Worm (Caenorhabditis elegans): ENCODE data around the gene C02B4.3.

C02B4.3 gene

ce11 chrX:12665799-12666198 is 6.2 kb upstream of the C02B4.3 start:
- TF ChIP-seq pag-3 (tag; optimal IDR thresholded peaks at IDR 0.05; ENCODE audit: borderline replicate concordance, insufficient read depth) (no peak), lin-13 (GFP tag; optimal IDR thresholded peaks at IDR 0.05) (no peak), skn-1 (tag; optimal IDR thresholded peaks at IDR 0.05) (no peak), Y116A8C.19 (tag; optimal IDR thresholded peaks at IDR 0.05; ENCODE audit: borderline replicate concordance) (no peak), pqm-1 (tag; optimal IDR thresholded peaks at IDR 0.05) (no peak), hpl-2 (GFP tag; optimal IDR thresholded peaks at IDR 0.05) (no peak), tbx-2 (tag; optimal IDR thresholded peaks at IDR 0.05) (no peak), unc-62 (GFP tag; optimal IDR thresholded peaks at IDR 0.05) (no peak), nhr-85 (tag) (no peak), ceh-8 (GFP tag; optimal IDR thresholded peaks at IDR 0.05) (no peak), pax-3 (tag; optimal IDR thresholded peaks at IDR 0.05) (no peak), unc-98 (GFP tag; IDR thresholded peaks at IDR 0.05) (no peak)

- TF ChIP-seq hlh-17 (GFP tag; optimal IDR thresholded peaks at IDR 0.05; ENCODE audit: borderline replicate concordance), result no peak
- TF ChIP-seq fkh-10 (GFP tag; optimal IDR thresholded peaks at IDR 0.05), result peak; percentile 53
- no peak for TF ChIP-seq nhr-76 (tag; optimal IDR thresholded peaks at IDR 0.05)
- TF ChIP-seq hlh-4 (tag; optimal IDR thresholded peaks at IDR 0.05), result no peak
- no peak for TF ChIP-seq sptf-1 (tag; optimal IDR thresholded peaks at IDR 0.05)
- no peak for TF ChIP-seq nhr-12 (tag; optimal IDR thresholded peaks at IDR 0.05)
- no peak for TF ChIP-seq unc-62 (GFP tag; optimal IDR thresholded peaks at IDR 0.05)
- TF ChIP-seq egl-13 (tag; optimal IDR thresholded peaks at IDR 0.05), result peak; percentile 66
- TF ChIP-seq fkh-4 (tag; optimal IDR thresholded peaks at IDR 0.05; ENCODE audit: borderline replicate concordance), result no peak
- peak; percentile 28 to 69 for TF ChIP-seq lsy-2 (tag; optimal IDR thresholded peaks at IDR 0.05)
- TF ChIP-seq ama-1 (optimal IDR thresholded peaks at IDR 0.05), result peak; percentile 68
- TF ChIP-seq mef-2 (tag; optimal IDR thresholded peaks at IDR 0.05), result peak; percentile 27
- TF ChIP-seq ztf-4 (tag; optimal IDR thresholded peaks at IDR 0.05), result peak; percentile 71
- TF ChIP-seq mdl-1 (tag; optimal IDR thresholded peaks at IDR 0.05), result peak in 1 of 2 experiments; percentile 82
- peak; percentile 68 for TF ChIP-seq aly-2 (tag; optimal IDR thresholded peaks at IDR 0.05)
- TF ChIP-seq swsn-7 (tag; optimal IDR thresholded peaks at IDR 0.05), result peak; percentile 79
- peak; percentile 67 for TF ChIP-seq tbx-2 (tag; optimal IDR thresholded peaks at IDR 0.05)
- no peak for TF ChIP-seq ets-5 (GFP tag; IDR thresholded peaks at IDR 0.05)
- no peak for TF ChIP-seq elt-2 (tag; optimal IDR thresholded peaks at IDR 0.05)
- TF ChIP-seq efl-3 (GFP tag; optimal IDR thresholded peaks at IDR 0.05), result no peak
- TF ChIP-seq mep-1 (tag; optimal IDR thresholded peaks at IDR 0.05), result peak; percentile 63
- TF ChIP-seq blmp-1 (tag; optimal IDR thresholded peaks at IDR 0.05), result peak; percentile 44
- peak in 2 of 6 experiments; percentile 20 to 31 for TF ChIP-seq elt-3 (tag; optimal IDR thresholded peaks at IDR 0.05)
- no peak for TF ChIP-seq ceh-88 (GFP tag; IDR thresholded peaks at IDR 0.05)
- TF ChIP-seq lin-14 (GFP tag; optimal IDR thresholded peaks at IDR 0.05), result peak; percentile 68
- peak; percentile 54 for TF ChIP-seq unc-86 (tag; optimal IDR thresholded peaks at IDR 0.05)
- TF ChIP-seq tlp-1 (tag; optimal IDR thresholded peaks at IDR 0.05), result no peak
- no peak for TF ChIP-seq nhr-28 (tag; optimal IDR thresholded peaks at IDR 0.05)
- TF ChIP-seq nhr-90 (tag; optimal IDR thresholded peaks at IDR 0.05; ENCODE audit: poor library complexity), result peak; percentile 53
- peak; percentile 15 for TF ChIP-seq unc-130 (tag; optimal IDR thresholded peaks at IDR 0.05)
- TF ChIP-seq pag-3 (tag; optimal IDR thresholded peaks at IDR 0.05; ENCODE audit: borderline replicate concordance, insufficient read depth), result no peak
- TF ChIP-seq ceh-8 (GFP tag; optimal IDR thresholded peaks at IDR 0.05), result peak; percentile 31
- no peak for TF ChIP-seq ces-1 (GFP tag; optimal IDR thresholded peaks at IDR 0.05)
- TF ChIP-seq C16A3.4 (tag; optimal IDR thresholded peaks at IDR 0.05), result peak; percentile 51
- TF ChIP-seq C04F5.9 (tag; optimal IDR thresholded peaks at IDR 0.05), result no peak
- peak; percentile 7 for TF ChIP-seq snpc-4 (tag; optimal IDR thresholded peaks at IDR 0.05)
- TF ChIP-seq C34B4.2 (tag; optimal IDR thresholded peaks at IDR 0.05), result no peak
- peak; percentile 69 for TF ChIP-seq nhr-85 (tag)
- no peak for TF ChIP-seq vab-15 (tag; optimal IDR thresholded peaks at IDR 0.05)
- TF ChIP-seq isw-1 (GFP tag; IDR thresholded peaks at IDR 0.05), result peak; percentile 33; the same call in 1 of the 2 replicates
- TF ChIP-seq lin-39 (tag; optimal IDR thresholded peaks at IDR 0.05), result no peak
- TF ChIP-seq Y116A8C.19 (tag; optimal IDR thresholded peaks at IDR 0.05; ENCODE audit: borderline replicate concordance), result no peak
- TF ChIP-seq hpl-2 (GFP tag; optimal IDR thresholded peaks at IDR 0.05), result peak; percentile 21
- TF ChIP-seq alr-1 (tag; optimal IDR thresholded peaks at IDR 0.05; ENCODE audit: borderline replicate concordance), result no peak
- TF ChIP-seq lin-35 (GFP tag; optimal IDR thresholded peaks at IDR 0.05), result peak; percentile 26 to 56
- TF ChIP-seq lin-13 (GFP tag; optimal IDR thresholded peaks at IDR 0.05), result peak; percentile 24
- no peak for TF ChIP-seq pax-3 (tag; optimal IDR thresholded peaks at IDR 0.05)
Observed at ce11 chrX:12664987-12665451, 5.4 kb upstream of the C02B4.3 start.
